Fruit fly (Drosophila melanogaster) whole organism, embryonic: ENCODE data around the gene ft.

ENCODE experiments used
- Asciz ChIP-seq: fragments of 200-800 bp; sonication (Bioruptor generic); optimal IDR thresholded peaks from 2 replicates; lab custom pipeline; 2017; ENCODE audit warnings: missing biosample characterization, mild to moderate bottlenecking, missing genetic modification characterization, missing genetic modification reagents
- Atf3 ChIP-seq: fragments of 200-800 bp; sonication (Bioruptor generic); optimal IDR thresholded peaks from 3 replicates; lab custom pipeline; 2016; ENCODE audit warnings: missing biosample characterization, missing genetic modification characterization
- BEAF-32 ChIP-seq: fragments of 200-800 bp; sonication (Bioruptor generic); optimal IDR thresholded peaks from 3 replicates; lab custom pipeline; 2017; ENCODE audit warnings: missing biosample characterization, missing genetic modification characterization, mild to moderate bottlenecking, moderate library complexity, missing genetic modification reagents
- C15 ChIP-seq: fragments of 200-800 bp; sonication (Bioruptor generic); IDR thresholded peaks from 3 replicates; pipeline ENCODE4 v1.3.6; 2022; ENCODE audit warnings: missing biosample characterization, missing genetic modification characterization
- CG1024 ChIP-seq: fragments of 200-800 bp; sonication (Bioruptor generic); IDR thresholded peaks from 2 replicates; pipeline ENCODE4 v1.3.6; 2022; ENCODE audit warnings: missing biosample characterization, missing genetic modification characterization
- CG10543 ChIP-seq: fragments of 200-800 bp; sonication (Bioruptor generic); optimal IDR thresholded peaks from 3 replicates; lab custom pipeline; 2017; ENCODE audit warnings: missing biosample characterization, mild to moderate bottlenecking, missing genetic modification characterization, moderate library complexity
- CG1233 ChIP-seq: fragments of 200-800 bp; sonication (Bioruptor generic); optimal IDR thresholded peaks from 4 replicates; lab custom pipeline; 2018; ENCODE audit warnings: missing biosample characterization, mild to moderate bottlenecking, missing genetic modification characterization
- CG1603 ChIP-seq: fragments of 200-800 bp; sonication (Bioruptor generic); optimal IDR thresholded peaks from 2 replicates; lab custom pipeline; 2019; ENCODE audit warnings: missing biosample characterization, mild to moderate bottlenecking, missing genetic modification characterization, moderate library complexity
- CG16813 ChIP-seq: fragments of 200-800 bp; sonication (Bioruptor generic); IDR thresholded peaks from 3 replicates; pipeline ENCODE4 v1.3.6; 2022; ENCODE audit warnings: missing biosample characterization, missing genetic modification characterization; ENCODE audit not compliant: partially characterized antibody
- CG1792 ChIP-seq: fragments of 200-800 bp; sonication (Bioruptor generic); optimal IDR thresholded peaks from 2 replicates; lab custom pipeline; 2016; ENCODE audit warnings: missing biosample characterization, missing genetic modification characterization
- CG1832 ChIP-seq: fragments of 200-800 bp; sonication (Bioruptor generic); optimal IDR thresholded peaks from 2 replicates; lab custom pipeline; 2017; ENCODE audit warnings: missing biosample characterization, mild to moderate bottlenecking, missing genetic modification characterization, inconsistent platforms
- CG3163 ChIP-seq: fragments of 200-800 bp; sonication (Bioruptor generic); optimal IDR thresholded peaks from 3 replicates; lab custom pipeline; 2016; ENCODE audit warnings: missing biosample characterization, missing genetic modification characterization
- CG32532 ChIP-seq: fragments of 200-800 bp; sonication (Bioruptor generic); IDR thresholded peaks from 2 replicates; pipeline ENCODE4 v1.3.6; 2022; ENCODE audit warnings: missing biosample characterization, missing genetic modification characterization
- CG42726 ChIP-seq: fragments of 200-800 bp; sonication (Bioruptor generic); IDR thresholded peaks from 2 replicates; pipeline ENCODE4 v1.3.6; 2022; ENCODE audit warnings: missing biosample characterization, missing genetic modification characterization; ENCODE audit not compliant: partially characterized antibody
- CG4404 ChIP-seq: fragments of 200-800 bp; sonication (Bioruptor generic); IDR thresholded peaks from 2 replicates; pipeline ENCODE4 v1.3.6; 2022; ENCODE audit warnings: missing biosample characterization, missing genetic modification characterization
- CG6791 ChIP-seq: fragments of 200-800 bp; sonication (Bioruptor generic); IDR thresholded peaks from 3 replicates; pipeline ENCODE4 v1.3.6; 2022; ENCODE audit warnings: missing biosample characterization, missing genetic modification characterization; ENCODE audit not compliant: partially characterized antibody
- CG8388 ChIP-seq: fragments of 200-800 bp; sonication (Bioruptor generic); optimal IDR thresholded peaks from 2 replicates; lab custom pipeline; 2019; ENCODE audit warnings: missing biosample characterization, mild to moderate bottlenecking, missing genetic modification characterization, moderate library complexity
- CG8765 ChIP-seq: fragments of 200-800 bp; sonication (Bioruptor generic); IDR thresholded peaks from 2 replicates; pipeline ENCODE4 v1.3.6; 2022; ENCODE audit warnings: missing biosample characterization, missing genetic modification characterization
- CG8924 ChIP-seq: fragments of 200-800 bp; optimal IDR thresholded peaks from 3 replicates; lab custom pipeline; 2019; ENCODE audit warnings: missing biosample characterization, mild to moderate bottlenecking, missing genetic modification characterization, moderate library complexity
- Dbx ChIP-seq: fragments of 200-800 bp; sonication (Bioruptor generic); IDR thresholded peaks from 3 replicates; pipeline ENCODE4 v1.3.6; 2022; ENCODE audit warnings: missing biosample characterization, missing genetic modification characterization
- Dp ChIP-seq: fragments of 200-800 bp; sonication (Bioruptor generic); optimal IDR thresholded peaks from 2 replicates; lab custom pipeline; 2018; ENCODE audit warnings: missing biosample characterization, mild to moderate bottlenecking, missing genetic modification characterization, moderate library complexity
- Dref ChIP-seq: fragments of 200-800 bp; sonication (Bioruptor generic); IDR thresholded peaks from 2 replicates; pipeline ENCODE4 v1.3.6; 2022; ENCODE audit warnings: missing biosample characterization, missing genetic modification characterization
- Fer1 ChIP-seq: fragments of 200-800 bp; sonication (Bioruptor generic); optimal IDR thresholded peaks from 2 replicates; lab custom pipeline; 2017; ENCODE audit warnings: missing biosample characterization, mild to moderate bottlenecking, missing genetic modification characterization
- H15 ChIP-seq: fragments of 200-800 bp; sonication (Bioruptor generic); IDR thresholded peaks from 3 replicates; pipeline ENCODE4 v1.3.6; 2022; ENCODE audit warnings: missing biosample characterization, missing genetic modification characterization
- Hr39 ChIP-seq: fragments of >200 bp; optimal IDR thresholded peaks from 2 replicates; lab custom pipeline; 2017
- Lim3 ChIP-seq: fragments of 200-800 bp; sonication (Bioruptor generic); IDR thresholded peaks from 2 replicates; pipeline ENCODE4 v1.3.6; 2022; ENCODE audit warnings: missing biosample characterization, missing genetic modification characterization
- Mrtf ChIP-seq: fragments of 200-800 bp; sonication (Bioruptor generic); IDR thresholded peaks from 3 replicates; pipeline ENCODE4 v1.3.6; 2022; ENCODE audit warnings: missing biosample characterization, missing genetic modification characterization
- NK7.1 ChIP-seq: fragments of 200-800 bp; sonication (Bioruptor generic); optimal IDR thresholded peaks from 3 replicates; lab custom pipeline; 2016; ENCODE audit warnings: missing biosample characterization, missing genetic modification characterization
- Nf-YB ChIP-seq: fragments of 200-800 bp; sonication (Bioruptor generic); optimal IDR thresholded peaks from 3 replicates; lab custom pipeline; 2019; ENCODE audit warnings: missing biosample characterization, mild to moderate bottlenecking, missing genetic modification characterization, moderate library complexity
- Usf ChIP-seq: fragments of 200-800 bp; sonication (Bioruptor generic); optimal IDR thresholded peaks from 2 replicates; lab custom pipeline; 2017; ENCODE audit warnings: missing genotype, missing biosample characterization, missing genetic modification characterization
- ara ChIP-seq: fragments of 200-800 bp; sonication (Bioruptor generic); IDR thresholded peaks from 2 replicates; pipeline ENCODE4 v1.3.6; 2022; ENCODE audit warnings: missing biosample characterization, missing genetic modification characterization
- bcd ChIP-seq: fragments of 200-800 bp; sonication (Bioruptor generic); optimal IDR thresholded peaks from 2 replicates; lab custom pipeline; 2017; ENCODE audit warnings: missing biosample characterization, mild to moderate bottlenecking, missing genetic modification characterization
- bsh ChIP-seq, 2 experiments: fragments of 200-800 bp; sonication (Bioruptor generic); optimal IDR thresholded peaks; 2 replicates each; lab custom pipeline; 2017 to 2018; ENCODE audit warnings: mild to moderate bottlenecking in 2 of 2, missing biosample characterization in 2 of 2, missing genetic modification characterization in 2 of 2, moderate library complexity in 1 of 2
- chn ChIP-seq: fragments of 200-800 bp; sonication (Bioruptor generic); optimal IDR thresholded peaks from 2 replicates; lab custom pipeline; 2016; ENCODE audit warnings: missing biosample characterization, missing genetic modification characterization
- croc ChIP-seq: fragments of 200-800 bp; sonication (Bioruptor generic); conservative IDR thresholded peaks from 3 replicates; pipeline ENCODE4 v1.3.6; 2022; ENCODE audit warnings: missing biosample characterization, missing genetic modification characterization
- dan ChIP-seq: fragments of 200-800 bp; sonication (Bioruptor generic); IDR thresholded peaks from 2 replicates; pipeline ENCODE4 v1.3.6; 2022; ENCODE audit warnings: missing biosample characterization, missing genetic modification characterization
- fu2 ChIP-seq: fragments of 200-800 bp; sonication (Bioruptor generic); optimal IDR thresholded peaks from 2 replicates; lab custom pipeline; 2016; ENCODE audit warnings: missing biosample characterization, missing genetic modification characterization
- gro ChIP-seq: fragments of 200-800 bp; sonication (Bioruptor generic); optimal IDR thresholded peaks from 2 replicates; lab custom pipeline; 2016; ENCODE audit warnings: missing biosample characterization, missing genetic modification characterization
- hkb ChIP-seq, 2 experiments: fragments of 200-800 bp in 1 of 2; fragments of >200 bp in 1 of 2; sonication (Bioruptor generic) in 1 of 2; IDR thresholded peaks in 1 of 2; optimal IDR thresholded peaks in 1 of 2; 2 replicates each; pipeline versions ENCODE4 v1.3.6 to Lab custom; 2017 to 2022; ENCODE audit warnings: missing biosample characterization in 1 of 2, missing genetic modification characterization in 1 of 2
- ind ChIP-seq: fragments of 200-800 bp; sonication (Bioruptor generic); optimal IDR thresholded peaks from 3 replicates; lab custom pipeline; 2016; ENCODE audit warnings: missing biosample characterization, missing genetic modification characterization
- lab ChIP-seq: fragments of 200-800 bp; sonication (Bioruptor generic); optimal IDR thresholded peaks from 3 replicates; lab custom pipeline; 2017; ENCODE audit warnings: missing biosample characterization, missing genetic modification characterization, mild to moderate bottlenecking, moderate library complexity, missing genetic modification reagents
- phol ChIP-seq: fragments of 200-800 bp; sonication (Bioruptor generic); optimal IDR thresholded peaks from 3 replicates; lab custom pipeline; 2018; ENCODE audit warnings: missing biosample characterization, mild to moderate bottlenecking, missing genetic modification characterization, moderate library complexity
- pnt ChIP-seq: fragments of 200-800 bp; sonication (Bioruptor generic); optimal IDR thresholded peaks from 3 replicates; lab custom pipeline; 2016; ENCODE audit warnings: missing biosample characterization, missing genetic modification characterization
- seq ChIP-seq: fragments of 200-800 bp; sonication (Bioruptor generic); IDR thresholded peaks from 2 replicates; pipeline ENCODE4 v1.3.6; 2022; ENCODE audit warnings: missing biosample characterization, missing genetic modification characterization
- sim ChIP-seq: fragments of 200-800 bp; sonication (Bioruptor generic); IDR thresholded peaks from 2 replicates; pipeline ENCODE4 v1.3.6; 2022; ENCODE audit warnings: missing biosample characterization, missing genetic modification characterization
- slbo ChIP-seq: fragments of 200-800 bp; sonication (Bioruptor generic); IDR thresholded peaks from 2 replicates; pipeline ENCODE4 v1.3.6; 2022; ENCODE audit warnings: missing biosample characterization, missing genetic modification characterization
- ssp ChIP-seq: fragments of 200-800 bp; sonication (Bioruptor generic); IDR thresholded peaks from 2 replicates; pipeline ENCODE4 v1.3.6; 2022; ENCODE audit warnings: missing biosample characterization, missing genetic modification characterization
- tap ChIP-seq: fragments of 200-800 bp; optimal IDR thresholded peaks from 3 replicates; lab custom pipeline; 2019; ENCODE audit warnings: missing biosample characterization, mild to moderate bottlenecking, missing genetic modification characterization, moderate library complexity
- tio ChIP-seq: fragments of 200-800 bp; sonication (Bioruptor generic); optimal IDR thresholded peaks from 2 replicates; lab custom pipeline; 2017; ENCODE audit warnings: missing biosample characterization, missing genetic modification characterization, inconsistent platforms
- trem ChIP-seq: fragments of 200-800 bp; optimal IDR thresholded peaks from 3 replicates; lab custom pipeline; 2019; ENCODE audit warnings: missing biosample characterization, mild to moderate bottlenecking, missing genetic modification characterization, moderate library complexity
- trh ChIP-seq: fragments of 200-800 bp; sonication (Bioruptor generic); optimal IDR thresholded peaks from 2 replicates; lab custom pipeline; 2016; ENCODE audit warnings: missing biosample characterization, missing genetic modification characterization
- tup ChIP-seq: fragments of 200-800 bp; sonication (Bioruptor generic); optimal IDR thresholded peaks from 2 replicates; lab custom pipeline; 2016; ENCODE audit warnings: missing biosample characterization, mild to moderate bottlenecking, missing genetic modification characterization, moderate library complexity
- zfh2 ChIP-seq: fragments of 200-800 bp; sonication (Bioruptor generic); optimal IDR thresholded peaks from 2 replicates; lab custom pipeline; 2016; ENCODE audit warnings: missing biosample characterization, missing genetic modification characterization

The ft gene

DNA sequence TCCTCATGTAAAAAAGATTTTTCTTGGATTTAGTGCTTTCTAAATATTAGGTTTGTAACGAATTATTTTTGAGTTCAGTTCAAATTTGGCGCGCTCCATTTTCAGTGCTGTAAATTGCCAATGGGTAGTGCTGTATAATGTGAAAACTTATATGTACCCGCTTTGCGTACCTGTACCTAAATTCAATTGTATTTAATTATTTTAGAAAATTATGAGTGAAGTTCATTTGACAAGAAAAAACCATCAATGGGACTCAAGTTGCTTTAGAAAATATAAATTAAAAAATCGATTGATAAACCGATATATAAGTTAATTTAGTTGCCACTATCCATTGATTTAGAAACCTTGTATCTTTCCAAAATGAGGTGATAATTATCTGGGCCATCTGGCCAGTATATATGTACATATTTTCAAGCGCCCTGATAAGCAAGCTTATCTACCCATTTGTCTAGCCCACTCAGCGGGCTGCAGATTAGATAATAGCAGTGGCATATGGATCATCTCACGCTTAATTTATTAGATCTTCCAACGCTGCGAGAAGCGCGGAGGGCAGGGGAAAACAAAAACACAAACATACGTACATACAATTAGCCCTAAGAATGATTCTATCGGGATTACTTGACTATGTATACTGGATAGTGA is 2.7 kb upstream of the ft start (continued):
- TF ChIP-seq tio (GFP tag; lab: Kevin White, UChicago) (no peak), gro (GFP tag; lab: Kevin White, UChicago) (no peak), sim (GFP tag; lab: Robert Waterston, UW) (no peak), pnt (GFP tag; lab: Kevin White, UChicago) (no peak), tap (peak; percentile 10), CG42726 (GFP tag; lab: Robert Waterston, UW) (no peak), CG4404 (GFP tag; lab: Robert Waterston, UW) (no peak), CG16813 (GFP tag; lab: Robert Waterston, UW) (no peak), CG1792 (no peak), seq (GFP tag; lab: Robert Waterston, UW) (no peak), Dp (GFP tag; lab: Kevin White, UChicago) (peak; percentile 92), CG32532 (peak; percentile 35; the same call in 1 of the 2 replicates), dan (no peak), BEAF-32 (no peak), CG1024 (GFP tag; lab: Robert Waterston, UW) (no peak), CG8765 (GFP tag; lab: Robert Waterston, UW) (no peak), CG1603 (tag; lab: Kevin White, UChicago) (peak; percentile 16), NK7.1 (GFP tag; lab: Kevin White, UChicago) (no peak), CG3163 (GFP tag; lab: Kevin White, UChicago) (no peak), Usf (no peak), Fer1 (GFP tag; lab: Kevin White, UChicago) (peak; percentile 50), croc (GFP tag; lab: Robert Waterston, UW) (no peak), hkb (optimal IDR thresholded peaks at IDR 0.05; lab: Kevin White, UChicago) (no peak), hkb (GFP tag; IDR thresholded peaks at IDR 0.05; lab: Robert Waterston, UW) (no peak), H15 (GFP tag; lab: Robert Waterston, UW) (no peak), CG6791 (no peak), lab (peak; percentile 76), CG10543 (GFP tag; lab: Kevin White, UChicago) (peak; percentile 5), trh (GFP tag; lab: Kevin White, UChicago) (no peak), zfh2 (peak; percentile 43), fu2 (GFP tag; lab: Kevin White, UChicago) (no peak), Mrtf (GFP tag; lab: Robert Waterston, UW) (no peak), C15 (no peak), Atf3 (GFP tag; lab: Kevin White, UChicago) (no peak), tup (no peak), CG8388 (GFP tag; lab: Kevin White, UChicago) (no peak)
- TF ChIP-seq, all 482 proteins: peak for 126

DNA sequence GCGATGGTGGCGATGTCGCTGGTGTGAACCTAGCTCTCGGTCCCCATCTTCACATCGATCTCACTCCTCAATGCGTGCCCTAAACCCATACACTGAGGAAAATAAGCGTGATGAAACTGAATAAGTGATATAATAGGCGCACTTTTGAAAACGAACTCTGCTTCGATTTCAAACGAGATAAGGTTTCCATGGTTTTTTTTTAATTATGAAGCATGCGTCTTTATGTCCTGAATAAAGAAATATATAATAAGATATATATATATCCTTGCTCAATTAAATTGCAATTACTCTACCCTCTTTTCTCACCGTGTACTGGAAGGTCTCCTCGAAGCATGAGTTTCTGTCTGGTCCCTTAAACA is 1.3 kb upstream of the ft start:
- TF ChIP-seq CG1233 (GFP tag; lab: Kevin White, UChicago) (peak; percentile 62), Dref (GFP tag; lab: Robert Waterston, UW) (no peak), ssp (GFP tag; lab: Robert Waterston, UW) (0 out of 2 replicates have a peak, but pooled peaks have one; percentile 6), CG8924 (peak; percentile 75), Lim3 (GFP tag; lab: Robert Waterston, UW) (no peak), bsh (GFP tag; optimal IDR thresholded peaks at IDR 0.05; lab: Kevin White, UChicago) (peak; percentile 73 to 90), slbo (GFP tag; lab: Robert Waterston, UW) (peak; percentile 56), trem (tag; lab: Kevin White, UChicago) (peak; percentile 68), phol (peak; percentile 81), ara (GFP tag; lab: Robert Waterston, UW) (peak; percentile 78), chn (peak; percentile 3), Hr39 (lab: Kevin White, UChicago) (no peak), Nf-YB (GFP tag; lab: Kevin White, UChicago) (peak; percentile 49), Asciz (peak; percentile 26), bcd (peak; percentile 51), Dbx (GFP tag; lab: Robert Waterston, UW) (peak; percentile 57; the same call in 1 of the 3 replicates), CG1832 (GFP tag; lab: Kevin White, UChicago) (no peak), ind (peak; percentile 45)
